Worm (Caenorhabditis elegans): Measurements from ENCODE around the gene cyp-33D3.

- no peak for TF ChIP-seq dao-5 (tag; optimal IDR thresholded peaks at IDR 0.05)
- no peak for TF ChIP-seq W03F9.2 (tag; optimal IDR thresholded peaks at IDR 0.05)
- no peak for TF ChIP-seq him-1 (tag; optimal IDR thresholded peaks at IDR 0.05)
These were observed 46.4 kb downstream of the cyp-33D3 start, which contains the start of gene nhr-231 for ce11 chrV:18790658-18791057.

Data from whole organism, L4/young adult.